Fruit fly (Drosophila melanogaster) whole organism, embryonic: Measurements from ENCODE around the gene Cyp6d4.

Experiments
- Ada2b ChIP-seq: fragments of 200-800 bp; sonication (Bioruptor generic); IDR thresholded peaks from 2 replicates; pipeline ENCODE4 v1.3.6; 2022; ENCODE audit warnings: missing biosample characterization, missing genetic modification characterization
- Antp ChIP-seq: fragments of 200-800 bp; sonication (Bioruptor generic); optimal IDR thresholded peaks from 3 replicates; lab custom pipeline; 2016; ENCODE audit warnings: missing biosample characterization, missing genetic modification characterization
- BEAF-32 ChIP-seq: fragments of 200-800 bp; sonication (Bioruptor generic); optimal IDR thresholded peaks from 3 replicates; lab custom pipeline; 2017; ENCODE audit warnings: missing biosample characterization, missing genetic modification characterization, mild to moderate bottlenecking, moderate library complexity, missing genetic modification reagents
- CG10274 ChIP-seq: fragments of 200-800 bp; sonication (Bioruptor generic); optimal IDR thresholded peaks from 3 replicates; lab custom pipeline; 2017; ENCODE audit warnings: missing biosample characterization, mild to moderate bottlenecking, missing genetic modification characterization
- CG10366 ChIP-seq: fragments of 200-800 bp; sonication (Bioruptor generic); IDR thresholded peaks from 2 replicates; pipeline ENCODE4 v1.3.6; 2022; ENCODE audit warnings: missing biosample characterization, missing genetic modification characterization
- CG12071 ChIP-seq: fragments of 200-800 bp; sonication (Bioruptor generic); optimal IDR thresholded peaks from 3 replicates; lab custom pipeline; 2018; ENCODE audit warnings: missing biosample characterization, mild to moderate bottlenecking, missing genetic modification characterization
- CG12219 ChIP-seq: fragments of 200-800 bp; sonication (Bioruptor generic); optimal IDR thresholded peaks from 3 replicates; lab custom pipeline; 2018; ENCODE audit warnings: missing biosample characterization, mild to moderate bottlenecking, missing genetic modification characterization
- CG14965 ChIP-seq: fragments of 200-800 bp; sonication (Bioruptor generic); optimal IDR thresholded peaks from 2 replicates; lab custom pipeline; 2016; ENCODE audit warnings: missing biosample characterization, missing genetic modification characterization, borderline replicate concordance
- CG15696 ChIP-seq: fragments of 200-800 bp; sonication (Bioruptor generic); optimal IDR thresholded peaks from 2 replicates; lab custom pipeline; 2019; ENCODE audit warnings: missing biosample characterization, mild to moderate bottlenecking, missing genetic modification characterization, moderate library complexity
- CG17186 ChIP-seq: fragments of 200-800 bp; sonication (Bioruptor generic); optimal IDR thresholded peaks from 3 replicates; lab custom pipeline; 2017; ENCODE audit warnings: missing biosample characterization, missing genetic modification reagents, missing genetic modification characterization
- CG17802 ChIP-seq: fragments of 200-800 bp; sonication (Bioruptor generic); optimal IDR thresholded peaks from 2 replicates; lab custom pipeline; 2018; ENCODE audit warnings: missing biosample characterization, mild to moderate bottlenecking, missing genetic modification characterization, moderate library complexity
- CG1832 ChIP-seq: fragments of 200-800 bp; sonication (Bioruptor generic); optimal IDR thresholded peaks from 2 replicates; lab custom pipeline; 2017; ENCODE audit warnings: missing biosample characterization, mild to moderate bottlenecking, missing genetic modification characterization, inconsistent platforms
- CG18619 ChIP-seq: fragments of 200-800 bp; sonication (Bioruptor generic); optimal IDR thresholded peaks from 3 replicates; lab custom pipeline; 2017; ENCODE audit warnings: missing biosample characterization, mild to moderate bottlenecking, missing genetic modification characterization
- CG2875 ChIP-seq: fragments of 200-800 bp; sonication (Bioruptor generic); optimal IDR thresholded peaks from 2 replicates; lab custom pipeline; 2017; ENCODE audit warnings: missing biosample characterization, mild to moderate bottlenecking, missing genetic modification characterization, missing genetic modification reagents
- CG31441 ChIP-seq: fragments of 200-800 bp; sonication (Bioruptor generic); IDR thresholded peaks from 2 replicates; pipeline ENCODE4 v1.3.6; 2022; ENCODE audit warnings: missing biosample characterization, missing genetic modification characterization
- CG5245 ChIP-seq: fragments of 200-800 bp; sonication (Bioruptor generic); optimal IDR thresholded peaks from 3 replicates; lab custom pipeline; 2016; ENCODE audit warnings: missing biosample characterization, missing genetic modification characterization
- CG6272 ChIP-seq: fragments of 200-800 bp; sonication (Bioruptor generic); IDR thresholded peaks from 2 replicates; pipeline ENCODE4 v1.3.6; 2022; ENCODE audit warnings: missing biosample characterization, missing genetic modification characterization
- CG6683 ChIP-seq: fragments of 200-800 bp; sonication (Bioruptor generic); optimal IDR thresholded peaks from 2 replicates; lab custom pipeline; 2017; ENCODE audit warnings: missing biosample characterization, mild to moderate bottlenecking, missing genetic modification characterization, missing genetic modification reagents
- CG7745 ChIP-seq: fragments of 200-800 bp; sonication (Bioruptor generic); optimal IDR thresholded peaks from 2 replicates; lab custom pipeline; 2018; ENCODE audit warnings: missing biosample characterization, mild to moderate bottlenecking, missing genetic modification characterization, moderate library complexity
- CG7786 ChIP-seq: fragments of 200-800 bp; sonication (Bioruptor generic); optimal IDR thresholded peaks from 2 replicates; lab custom pipeline; 2016; ENCODE audit warnings: missing biosample characterization, missing genetic modification characterization
- CG8388 ChIP-seq: fragments of 200-800 bp; sonication (Bioruptor generic); optimal IDR thresholded peaks from 2 replicates; lab custom pipeline; 2019; ENCODE audit warnings: missing biosample characterization, mild to moderate bottlenecking, missing genetic modification characterization, moderate library complexity
- CG8924 ChIP-seq: fragments of 200-800 bp; optimal IDR thresholded peaks from 3 replicates; lab custom pipeline; 2019; ENCODE audit warnings: missing biosample characterization, mild to moderate bottlenecking, missing genetic modification characterization, moderate library complexity
- Dll ChIP-seq: fragments of 200-800 bp; sonication (Bioruptor generic); IDR thresholded peaks from 4 replicates; pipeline ENCODE4 v1.3.6; 2022; ENCODE audit warnings: missing biosample characterization, missing genetic modification characterization; ENCODE audit not compliant: partially characterized antibody
- Dp ChIP-seq: fragments of 200-800 bp; sonication (Bioruptor generic); optimal IDR thresholded peaks from 2 replicates; lab custom pipeline; 2018; ENCODE audit warnings: missing biosample characterization, mild to moderate bottlenecking, missing genetic modification characterization, moderate library complexity
- HHEX ChIP-seq: fragments of 200-800 bp; sonication (Bioruptor generic); optimal IDR thresholded peaks from 3 replicates; lab custom pipeline; 2017; ENCODE audit warnings: missing biosample characterization, mild to moderate bottlenecking, missing genetic modification characterization, missing genetic modification reagents
- HLH4C ChIP-seq: fragments of 200-800 bp; sonication (Bioruptor generic); IDR thresholded peaks from 3 replicates; pipeline ENCODE4 v1.3.6; 2022; ENCODE audit warnings: missing biosample characterization, missing genetic modification characterization; ENCODE audit not compliant: partially characterized antibody
- HmgD ChIP-seq: fragments of 200-800 bp; sonication (Bioruptor generic); optimal IDR thresholded peaks from 3 replicates; lab custom pipeline; 2016; ENCODE audit warnings: missing biosample characterization, missing genetic modification characterization
- Kr ChIP-seq: fragments of 200-800 bp; sonication (Bioruptor generic); optimal IDR thresholded peaks from 2 replicates; lab custom pipeline; 2017; ENCODE audit warnings: missing biosample characterization, mild to moderate bottlenecking, missing genetic modification characterization
- Lim3 ChIP-seq: fragments of 200-800 bp; sonication (Bioruptor generic); IDR thresholded peaks from 2 replicates; pipeline ENCODE4 v1.3.6; 2022; ENCODE audit warnings: missing biosample characterization, missing genetic modification characterization
- MTF-1 ChIP-seq: fragments of 200-800 bp; sonication (Bioruptor generic); optimal IDR thresholded peaks from 2 replicates; lab custom pipeline; 2018; ENCODE audit warnings: missing biosample characterization, mild to moderate bottlenecking, missing genetic modification characterization, borderline replicate concordance
- Rfx ChIP-seq: fragments of 200-800 bp; sonication (Bioruptor generic); IDR thresholded peaks from 2 replicates; pipeline ENCODE4 v1.3.6; 2022; ENCODE audit warnings: missing biosample characterization, missing genetic modification characterization
- Sox102F ChIP-seq: fragments of 200-800 bp; sonication (Bioruptor generic); optimal IDR thresholded peaks from 2 replicates; lab custom pipeline; 2018; ENCODE audit warnings: missing biosample characterization, mild to moderate bottlenecking, missing genetic modification characterization, moderate library complexity
- YL-1 ChIP-seq: fragments of 200-800 bp; sonication (Bioruptor generic); optimal IDR thresholded peaks from 3 replicates; lab custom pipeline; 2017; ENCODE audit warnings: missing biosample characterization, mild to moderate bottlenecking, missing genetic modification characterization
- ap ChIP-seq: fragments of 200-800 bp; sonication (Bioruptor generic); IDR thresholded peaks from 2 replicates; pipeline ENCODE4 v1.3.6; 2022; ENCODE audit warnings: missing biosample characterization, missing genetic modification characterization
- ara ChIP-seq: fragments of 200-800 bp; sonication (Bioruptor generic); IDR thresholded peaks from 2 replicates; pipeline ENCODE4 v1.3.6; 2022; ENCODE audit warnings: missing biosample characterization, missing genetic modification characterization
- ash1 ChIP-seq: fragments of 200-800 bp; sonication (Bioruptor generic); optimal IDR thresholded peaks from 2 replicates; lab custom pipeline; 2018; ENCODE audit warnings: missing biosample characterization, mild to moderate bottlenecking, missing genetic modification characterization
- btn ChIP-seq: fragments of 200-800 bp; sonication (Bioruptor generic); optimal IDR thresholded peaks from 2 replicates; lab custom pipeline; 2016; ENCODE audit warnings: missing biosample characterization, missing genetic modification characterization
- ems ChIP-seq: fragments of 200-800 bp; sonication (Bioruptor generic); optimal IDR thresholded peaks from 3 replicates; lab custom pipeline; 2016; ENCODE audit warnings: missing biosample characterization, missing genetic modification characterization
- esg ChIP-seq: fragments of 200-800 bp; sonication (Bioruptor generic); conservative IDR thresholded peaks from 2 replicates; pipeline ENCODE4 v1.3.6; 2022; ENCODE audit warnings: missing biosample characterization, missing genetic modification characterization
- fd102C ChIP-seq: fragments of 200-800 bp; sonication (Bioruptor generic); optimal IDR thresholded peaks from 2 replicates; lab custom pipeline; 2018; ENCODE audit warnings: missing biosample characterization, mild to moderate bottlenecking, missing genetic modification characterization, moderate library complexity
- fd64A ChIP-seq: fragments of 200-800 bp; sonication (Bioruptor generic); optimal IDR thresholded peaks from 3 replicates; lab custom pipeline; 2018; ENCODE audit warnings: missing biosample characterization, mild to moderate bottlenecking, missing genetic modification characterization
- fru ChIP-seq: fragments of >200 bp; optimal IDR thresholded peaks from 2 replicates; lab custom pipeline; 2017
- fu2 ChIP-seq: fragments of 200-800 bp; sonication (Bioruptor generic); optimal IDR thresholded peaks from 2 replicates; lab custom pipeline; 2016; ENCODE audit warnings: missing biosample characterization, missing genetic modification characterization
- gfzf ChIP-seq: fragments of 200-800 bp; sonication (Bioruptor generic); optimal IDR thresholded peaks from 2 replicates; lab custom pipeline; 2016; ENCODE audit warnings: missing biosample characterization, mild to moderate bottlenecking, missing genetic modification characterization, moderate library complexity
- jigr1 ChIP-seq: fragments of 200-800 bp; sonication (Bioruptor generic); IDR thresholded peaks from 3 replicates; pipeline ENCODE4 v1.3.6; 2022; ENCODE audit warnings: missing biosample characterization, missing genetic modification characterization
- kah ChIP-seq: fragments of 200-800 bp; sonication (Bioruptor generic); optimal IDR thresholded peaks from 2 replicates; lab custom pipeline; 2018; ENCODE audit warnings: missing biosample characterization, mild to moderate bottlenecking, missing genetic modification characterization
- mirr ChIP-seq: fragments of 200-800 bp; sonication (Bioruptor generic); optimal IDR thresholded peaks from 3 replicates; lab custom pipeline; 2018; ENCODE audit warnings: missing biosample characterization, mild to moderate bottlenecking, missing genetic modification characterization
- org-1 ChIP-seq: fragments of 200-800 bp; sonication (Bioruptor generic); optimal IDR thresholded peaks from 2 replicates; lab custom pipeline; 2017; ENCODE audit warnings: missing biosample characterization, missing genetic modification characterization
- ro ChIP-seq: fragments of 200-800 bp; sonication (Bioruptor generic); IDR thresholded peaks from 2 replicates; pipeline ENCODE4 v1.3.6; 2022; ENCODE audit warnings: missing biosample characterization, missing genetic modification characterization
- shn ChIP-seq: fragments of 200-800 bp; sonication (Bioruptor generic); optimal IDR thresholded peaks from 3 replicates; lab custom pipeline; 2016; ENCODE audit warnings: missing biosample characterization, missing genetic modification characterization

Gene Cyp6d4

dm6 chr3R:22686336-22686874 is 11.7 kb upstream of the Cyp6d4 start, which contains the start of the genes Gclm and CG17625 (continued):
- peak; percentile 9 for TF ChIP-seq gfzf (GFP tag; lab: Kevin White, UChicago)
- peak; percentile 9 for TF ChIP-seq CG6683 (GFP tag; lab: Kevin White, UChicago)
- no peak for TF ChIP-seq CG5245 (GFP tag; lab: Kevin White, UChicago)
- TF ChIP-seq esg (GFP tag; lab: Robert Waterston, UW): peak; percentile 50; the same call in 1 of the 2 replicates
- no peak for TF ChIP-seq CG17802 (tag; lab: Kevin White, UChicago)
- TF ChIP-seq CG17186 (GFP tag; lab: Kevin White, UChicago): peak; percentile 34
- no peak for TF ChIP-seq HHEX
- no peak for TF ChIP-seq CG7745 (tag; lab: Kevin White, UChicago)
- no peak for TF ChIP-seq Kr (GFP tag; lab: Kevin White, UChicago)
- TF ChIP-seq Dp (GFP tag; lab: Kevin White, UChicago): peak; percentile 72
- peak; percentile 45 for TF ChIP-seq CG18619 (GFP tag; lab: Kevin White, UChicago)
- peak; percentile 25 for TF ChIP-seq HmgD
- no peak for TF ChIP-seq fru (lab: Kevin White, UChicago)
- no peak for TF ChIP-seq btn (GFP tag; lab: Kevin White, UChicago)
- TF ChIP-seq CG10274: no peak
- TF ChIP-seq CG31441 (GFP tag; lab: Robert Waterston, UW): peak; percentile 52; the same call in 1 of the 2 replicates
- TF ChIP-seq Dll (GFP tag; lab: Robert Waterston, UW): peak; percentile 78
- peak; percentile 56 for TF ChIP-seq mirr (GFP tag; lab: Kevin White, UChicago)
- TF ChIP-seq CG15696 (tag; lab: Kevin White, UChicago): peak; percentile 34
- TF ChIP-seq CG12219 (GFP tag; lab: Kevin White, UChicago): peak; percentile 18
- peak; percentile 7 for TF ChIP-seq MTF-1 (GFP tag; lab: Kevin White, UChicago)
- TF ChIP-seq Antp (GFP tag; lab: Kevin White, UChicago): peak; percentile 47
- TF ChIP-seq Sox102F (GFP tag; lab: Kevin White, UChicago): peak; percentile 44
- TF ChIP-seq CG8388 (GFP tag; lab: Kevin White, UChicago): peak; percentile 38
- TF ChIP-seq jigr1 (GFP tag; lab: Robert Waterston, UW): peak; percentile 37; the same call in 1 of the 3 replicates
- TF ChIP-seq HLH4C: peak; percentile 73
- TF ChIP-seq CG14965 (GFP tag; lab: Kevin White, UChicago): no peak
- TF ChIP-seq Ada2b (GFP tag; lab: Robert Waterston, UW): peak; percentile 43
- peak; percentile 66 for TF ChIP-seq Rfx (GFP tag; lab: Robert Waterston, UW)
- peak; percentile 11 for TF ChIP-seq shn (GFP tag; lab: Kevin White, UChicago)
- peak; percentile 14 for TF ChIP-seq ems (GFP tag; lab: Kevin White, UChicago)
- no peak for TF ChIP-seq CG2875 (GFP tag; lab: Kevin White, UChicago)
- TF ChIP-seq CG12071 (GFP tag; lab: Kevin White, UChicago): peak; percentile 32
- TF ChIP-seq fu2 (GFP tag; lab: Kevin White, UChicago): peak; percentile 14
- no peak for TF ChIP-seq fd102C (GFP tag; lab: Kevin White, UChicago)
- TF ChIP-seq YL-1 (GFP tag; lab: Kevin White, UChicago): peak; percentile 64
- TF ChIP-seq CG6272 (GFP tag; lab: Robert Waterston, UW): peak; percentile 58; the same call in 1 of the 2 replicates
- TF ChIP-seq CG10366: peak; percentile 60
- TF ChIP-seq kah (GFP tag; lab: Kevin White, UChicago): peak; percentile 57
- TF ChIP-seq ro (GFP tag; lab: Robert Waterston, UW): no peak
- no peak for TF ChIP-seq CG7786 (GFP tag; lab: Kevin White, UChicago)
- TF ChIP-seq ash1: no peak
- TF ChIP-seq Lim3 (GFP tag; lab: Robert Waterston, UW): no peak
- TF ChIP-seq org-1 (GFP tag; lab: Kevin White, UChicago): no peak
- no peak for TF ChIP-seq ara (GFP tag; lab: Robert Waterston, UW)
- TF ChIP-seq ap: no peak
- peak; percentile 81 for TF ChIP-seq BEAF-32
- peak; percentile 67 for TF ChIP-seq CG8924 (tag; lab: Kevin White, UChicago)
- TF ChIP-seq fd64A (GFP tag; lab: Kevin White, UChicago): no peak
- no peak for TF ChIP-seq CG1832 (GFP tag; lab: Kevin White, UChicago)
